Worm (Caenorhabditis elegans) whole organism, mixed stage, embryonic: Measurements from ENCODE around the gene srg-62.

ENCODE experiments used
- lin-13 ChIP-seq: fragments of 150-350 bp; optimal IDR thresholded peaks from 2 replicates; lab custom pipeline; 2014; ENCODE audit warnings: missing biosample characterization, missing genetic modification characterization
- nhr-12 ChIP-seq: fragments of 150-350 bp; optimal IDR thresholded peaks from 2 replicates; lab custom pipeline; 2014; ENCODE audit warnings: missing biosample characterization, missing genetic modification characterization
- unc-39 ChIP-seq: fragments of 150-350 bp; optimal IDR thresholded peaks from 2 replicates; lab custom pipeline; 2014; ENCODE audit warnings: missing biosample characterization, missing genetic modification characterization
- unc-62 ChIP-seq: fragments of 150-350 bp; optimal IDR thresholded peaks from 2 replicates; lab custom pipeline; 2014; ENCODE audit warnings: missing biosample characterization, missing genetic modification reagents, missing genetic modification characterization

DNA sequence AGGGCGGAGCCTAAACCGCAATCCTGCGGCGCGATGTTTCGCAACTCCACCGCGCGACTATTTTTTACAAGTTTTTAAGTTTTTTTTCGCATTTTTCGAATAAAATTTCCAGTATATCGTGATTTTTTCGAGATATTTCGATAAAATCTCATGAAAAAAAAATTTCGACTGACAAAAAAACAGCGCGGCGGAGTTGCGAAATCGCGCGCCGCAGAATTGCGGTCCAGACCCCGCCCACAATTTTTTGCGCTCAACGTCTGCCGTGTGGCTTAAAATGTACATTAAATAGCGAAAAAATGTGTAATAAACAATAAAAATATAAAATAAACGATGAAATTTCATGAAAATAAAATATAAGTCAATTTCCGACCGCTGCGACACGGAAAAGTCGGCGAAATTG is 44.5 kb downstream of the srg-62 start:
- TF ChIP-seq lin-13 (tag; lab: Kevin White, UChicago): no peak
- TF ChIP-seq unc-39 (tag; lab: Kevin White, UChicago): no peak
- TF ChIP-seq unc-62 (GFP tag; lab: Kevin White, UChicago): no peak
- TF ChIP-seq nhr-12 (tag; lab: Kevin White, UChicago): no peak
